Comparison of ENCODE assay signal across 1 fruit fly cellular context in the genomic region with DNA sequence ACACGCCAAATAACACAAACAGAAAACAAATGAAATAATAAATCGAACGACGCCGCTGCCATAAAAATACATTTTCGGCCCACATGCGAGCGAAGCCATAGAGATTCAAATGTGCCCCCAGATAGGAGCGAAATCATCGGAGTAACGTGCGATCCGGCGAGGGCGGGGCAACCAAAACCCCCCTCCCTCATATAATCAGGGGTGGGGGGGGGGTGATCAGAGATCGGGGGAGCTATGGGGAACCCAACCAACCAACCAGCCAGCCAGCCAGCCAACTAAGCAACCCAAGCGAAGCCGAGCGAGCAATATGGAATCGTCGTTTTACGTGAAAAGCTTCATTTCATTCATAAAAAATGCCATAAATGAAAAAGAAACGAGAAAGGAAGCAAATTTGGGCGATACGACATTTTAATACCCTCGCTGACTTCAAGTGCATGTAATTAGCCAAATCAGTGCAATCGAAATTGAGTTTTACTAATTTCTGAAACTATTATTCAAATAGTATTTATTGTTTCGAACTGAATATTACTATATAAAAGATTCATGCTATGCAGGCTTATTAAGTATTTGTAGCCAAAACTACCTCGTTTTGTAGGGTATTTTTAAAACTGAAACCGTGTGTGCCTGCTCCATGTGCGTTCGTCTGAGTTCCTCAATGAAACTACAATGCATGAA.
TF ChIP-seq lines count a peak whose summit lies in the region.

No protein-coding gene starts in this region.

TF ChIP-seq in whole organism, embryonic, 481 proteins besides CTCF, POLR2A, EP300 and RAD21 (continued from another document and continues in another):
- peak; percentile 41; the same call in 1 of the 2 replicates for TF ChIP-seq ttk (GFP tag; IDR thresholded peaks at IDR 0.05; lab: Robert Waterston, UW)
- TF ChIP-seq kay (GFP tag; optimal IDR thresholded peaks at IDR 0.05; lab: Kevin White, UChicago) = peak; percentile 27
- peak; percentile 40 for TF ChIP-seq CG12071 (GFP tag; optimal IDR thresholded peaks at IDR 0.05; lab: Kevin White, UChicago)
- peak; percentile 29 for TF ChIP-seq Six4 (GFP tag; optimal IDR thresholded peaks at IDR 0.05; lab: Kevin White, UChicago)
- peak; percentile 52 for TF ChIP-seq CG10267 (tag; optimal IDR thresholded peaks at IDR 0.05; lab: Kevin White, UChicago)
- 0 out of 2 replicates have a peak, but pooled peaks have one; percentile 33 for TF ChIP-seq CG5953 (GFP tag; IDR thresholded peaks at IDR 0.05; lab: Robert Waterston, UW)
- TF ChIP-seq CG17385 (GFP tag; optimal IDR thresholded peaks at IDR 0.05; lab: Kevin White, UChicago) = peak; percentile 45
- TF ChIP-seq cwo (GFP tag; optimal IDR thresholded peaks at IDR 0.05; lab: Kevin White, UChicago) = peak; percentile 48
- peak; percentile 10 for TF ChIP-seq dm (GFP tag; optimal IDR thresholded peaks at IDR 0.05; lab: Kevin White, UChicago)
- no peak for TF ChIP-seq CG4282 (GFP tag; optimal IDR thresholded peaks at IDR 0.05; lab: Kevin White, UChicago)
- peak; percentile 60 for TF ChIP-seq sisA (GFP tag; IDR thresholded peaks at IDR 0.05; lab: Robert Waterston, UW)
- TF ChIP-seq sima (GFP tag; optimal IDR thresholded peaks at IDR 0.05; lab: Kevin White, UChicago) = no peak
- peak; percentile 53 for TF ChIP-seq org-1 (GFP tag; optimal IDR thresholded peaks at IDR 0.05; lab: Kevin White, UChicago)
- TF ChIP-seq CG7987 (GFP tag; optimal IDR thresholded peaks at IDR 0.05; lab: Kevin White, UChicago) = no peak
- peak; percentile 73 for TF ChIP-seq CG2678 (tag; optimal IDR thresholded peaks at IDR 0.05; lab: Kevin White, UChicago)
- no peak for TF ChIP-seq Lim3 (GFP tag; IDR thresholded peaks at IDR 0.05; lab: Robert Waterston, UW)
- TF ChIP-seq pum (GFP tag; optimal IDR thresholded peaks at IDR 0.05; lab: Kevin White, UChicago) = peak; percentile 48
- peak; percentile 38 for TF ChIP-seq Drgx (GFP tag; IDR thresholded peaks at IDR 0.05; lab: Robert Waterston, UW)
- peak; percentile 46 for TF ChIP-seq mam (GFP tag; optimal IDR thresholded peaks at IDR 0.05; lab: Kevin White, UChicago)
- TF ChIP-seq CG10959 (GFP tag; IDR thresholded peaks at IDR 0.05; lab: Robert Waterston, UW) = no peak
- TF ChIP-seq peb (GFP tag; IDR thresholded peaks at IDR 0.05; lab: Robert Waterston, UW) = peak; percentile 46; the same call in 1 of the 2 replicates
- peak; percentile 73 for TF ChIP-seq CoRest (tag; optimal IDR thresholded peaks at IDR 0.05; lab: Kevin White, UChicago)
- no peak for TF ChIP-seq Trl (optimal IDR thresholded peaks at IDR 0.05; lab: Kevin White, UChicago)
- TF ChIP-seq Trl (GFP tag; optimal IDR thresholded peaks at IDR 0.05; lab: Kevin White, UChicago) = peak; percentile 8
- TF ChIP-seq ken (GFP tag; IDR thresholded peaks at IDR 0.05; lab: Robert Waterston, UW) = peak; percentile 67; the same call in 1 of the 3 replicates
- TF ChIP-seq grau (tag; optimal IDR thresholded peaks at IDR 0.05; lab: Kevin White, UChicago) = peak; percentile 69
- peak; percentile 70 for TF ChIP-seq CG6689 (GFP tag; IDR thresholded peaks at IDR 0.05; lab: Robert Waterston, UW)
- TF ChIP-seq slp2 (GFP tag; optimal IDR thresholded peaks at IDR 0.05; lab: Kevin White, UChicago) = peak; percentile 42
- TF ChIP-seq Bteb2 (GFP tag; optimal IDR thresholded peaks at IDR 0.05; lab: Kevin White, UChicago) = peak; percentile 13
- TF ChIP-seq Atf6 (GFP tag; IDR thresholded peaks at IDR 0.05; lab: Robert Waterston, UW) = 0 out of 2 replicates have a peak, but pooled peaks have one; percentile 25
- peak; percentile 18 for TF ChIP-seq Dek (tag; optimal IDR thresholded peaks at IDR 0.05; lab: Kevin White, UChicago)
- peak; percentile 38 for TF ChIP-seq CG4854 (GFP tag; optimal IDR thresholded peaks at IDR 0.05; lab: Kevin White, UChicago)
- peak; percentile 52; the same call in 2 of the 3 replicates for TF ChIP-seq CG11695 (GFP tag; IDR thresholded peaks at IDR 0.05; lab: Robert Waterston, UW)
- TF ChIP-seq Med (GFP tag; lab: Kevin White, UChicago) = peak; percentile 87
- TF ChIP-seq sd (tag; optimal IDR thresholded peaks at IDR 0.05; lab: Kevin White, UChicago) = peak; percentile 5
- peak; percentile 38; the same call in 1 of the 3 replicates for TF ChIP-seq B-H1 (GFP tag; IDR thresholded peaks at IDR 0.05; lab: Robert Waterston, UW)
- TF ChIP-seq ranshi (GFP tag; IDR thresholded peaks at IDR 0.05; lab: Robert Waterston, UW) = peak; percentile 40; the same call in 1 of the 2 replicates
- no peak for TF ChIP-seq CG11398 (GFP tag; optimal IDR thresholded peaks at IDR 0.05; lab: Kevin White, UChicago)
- no peak for TF ChIP-seq sc (optimal IDR thresholded peaks at IDR 0.05; lab: Kevin White, UChicago)
- peak; percentile 55 for TF ChIP-seq sc (GFP tag; optimal IDR thresholded peaks at IDR 0.05; lab: Kevin White, UChicago)
- no peak for TF ChIP-seq hth (optimal IDR thresholded peaks at IDR 0.05; lab: Kevin White, UChicago)
- TF ChIP-seq Mrtf (GFP tag; IDR thresholded peaks at IDR 0.05; lab: Robert Waterston, UW) = 0 out of 3 replicates have a peak, but pooled peaks have one; percentile 25
- peak; percentile 18 for TF ChIP-seq crc (GFP tag; optimal IDR thresholded peaks at IDR 0.05; lab: Kevin White, UChicago)
- peak; percentile 12 for TF ChIP-seq Dip3 (GFP tag; optimal IDR thresholded peaks at IDR 0.05; lab: Kevin White, UChicago)
- peak; percentile 26 for TF ChIP-seq cato (GFP tag; optimal IDR thresholded peaks at IDR 0.05; lab: Kevin White, UChicago; ENCODE audit: borderline replicate concordance)
- peak; percentile 68 for TF ChIP-seq CG3281 (GFP tag; optimal IDR thresholded peaks at IDR 0.05; lab: Kevin White, UChicago)
- TF ChIP-seq caup (GFP tag; optimal IDR thresholded peaks at IDR 0.05; lab: Kevin White, UChicago; ENCODE audit: severe bottlenecking) = peak; percentile 28
- peak; percentile 53; the same call in 1 of the 2 replicates for TF ChIP-seq slbo (GFP tag; IDR thresholded peaks at IDR 0.05; lab: Robert Waterston, UW)
- peak; percentile 74 for TF ChIP-seq ATbp (GFP tag; optimal IDR thresholded peaks at IDR 0.05; lab: Kevin White, UChicago)
- TF ChIP-seq TFAM (GFP tag; optimal IDR thresholded peaks at IDR 0.05; lab: Kevin White, UChicago) = no peak
- 0 out of 2 replicates have a peak, but pooled peaks have one; percentile 44 for TF ChIP-seq Awh (GFP tag; IDR thresholded peaks at IDR 0.05; lab: Robert Waterston, UW)
- TF ChIP-seq ash1 (GFP tag; optimal IDR thresholded peaks at IDR 0.05; lab: Kevin White, UChicago) = no peak
- TF ChIP-seq HLH4C (GFP tag; IDR thresholded peaks at IDR 0.05; lab: Robert Waterston, UW; ENCODE audit: partially characterized antibody) = 0 out of 3 replicates have a peak, but pooled peaks have one; percentile 12
- TF ChIP-seq CG31388 (GFP tag; optimal IDR thresholded peaks at IDR 0.05; lab: Kevin White, UChicago) = peak; percentile 20
- peak; percentile 53 for TF ChIP-seq wor (GFP tag; IDR thresholded peaks at IDR 0.05; lab: Robert Waterston, UW)
- TF ChIP-seq CG3847 (GFP tag; IDR thresholded peaks at IDR 0.05; lab: Robert Waterston, UW) = 0 out of 2 replicates have a peak, but pooled peaks have one; percentile 29
- TF ChIP-seq CG30431 (GFP tag; optimal IDR thresholded peaks at IDR 0.05; lab: Kevin White, UChicago) = peak; percentile 44
- peak; percentile 21 for TF ChIP-seq CG1647 (GFP tag; optimal IDR thresholded peaks at IDR 0.05; lab: Kevin White, UChicago)
- TF ChIP-seq Vsx1 (GFP tag; optimal IDR thresholded peaks at IDR 0.05; lab: Kevin White, UChicago) = peak; percentile 78
- peak; percentile 82 for TF ChIP-seq CG17361 (GFP tag; IDR thresholded peaks at IDR 0.05; lab: Robert Waterston, UW)
- no peak for TF ChIP-seq eve (GFP tag; optimal IDR thresholded peaks at IDR 0.05; lab: Kevin White, UChicago)
- peak; percentile 74 for TF ChIP-seq dysf (GFP tag; IDR thresholded peaks at IDR 0.05; lab: Robert Waterston, UW)
- TF ChIP-seq CG7839 (tag; optimal IDR thresholded peaks at IDR 0.05; lab: Kevin White, UChicago) = peak; percentile 76
- peak; percentile 27 for TF ChIP-seq CG18764 (GFP tag; optimal IDR thresholded peaks at IDR 0.05; lab: Kevin White, UChicago)
- peak; percentile 11 for TF ChIP-seq HmgZ (tag; optimal IDR thresholded peaks at IDR 0.05; lab: Kevin White, UChicago)
- TF ChIP-seq CG33557 (GFP tag; optimal IDR thresholded peaks at IDR 0.05; lab: Kevin White, UChicago) = no peak
- no peak for TF ChIP-seq dimm (GFP tag; IDR thresholded peaks at IDR 0.05; lab: Robert Waterston, UW)
- peak; percentile 27 for TF ChIP-seq pnt (GFP tag; optimal IDR thresholded peaks at IDR 0.05; lab: Kevin White, UChicago)
- no peak for TF ChIP-seq CG13296 (GFP tag; optimal IDR thresholded peaks at IDR 0.05; lab: Kevin White, UChicago)
- TF ChIP-seq oc (tag; optimal IDR thresholded peaks at IDR 0.05; lab: Kevin White, UChicago) = peak; percentile 22
- TF ChIP-seq Ada2b (GFP tag; IDR thresholded peaks at IDR 0.05; lab: Robert Waterston, UW) = peak; percentile 36; the same call in 1 of the 2 replicates
- TF ChIP-seq zf30C (GFP tag; optimal IDR thresholded peaks at IDR 0.05; lab: Kevin White, UChicago) = no peak
- TF ChIP-seq tll (GFP tag; optimal IDR thresholded peaks at IDR 0.05; lab: Kevin White, UChicago) = no peak
- TF ChIP-seq ci (GFP tag; IDR thresholded peaks at IDR 0.05; lab: Robert Waterston, UW) = peak; percentile 70; the same call in 2 of the 3 replicates
- peak; percentile 61 for TF ChIP-seq CG9437 (GFP tag; optimal IDR thresholded peaks at IDR 0.05; lab: Kevin White, UChicago)
- no peak for TF ChIP-seq prd (optimal IDR thresholded peaks at IDR 0.05; lab: Kevin White, UChicago)
- peak; percentile 71; the same call in 2 of the 3 replicates for TF ChIP-seq prd (GFP tag; IDR thresholded peaks at IDR 0.05; lab: Robert Waterston, UW)
- no peak for TF ChIP-seq pfk (GFP tag; optimal IDR thresholded peaks at IDR 0.05; lab: Kevin White, UChicago)
- peak; percentile 74 for TF ChIP-seq Xrp1 (GFP tag; IDR thresholded peaks at IDR 0.05; lab: Robert Waterston, UW)
- TF ChIP-seq Optix (GFP tag; IDR thresholded peaks at IDR 0.05; lab: Robert Waterston, UW) = peak; percentile 52; the same call in 2 of the 3 replicates
- TF ChIP-seq Jarid2 (GFP tag; optimal IDR thresholded peaks at IDR 0.05; lab: Kevin White, UChicago) = no peak
- peak; percentile 70 for TF ChIP-seq lilli (GFP tag; optimal IDR thresholded peaks at IDR 0.05; lab: Kevin White, UChicago)
- TF ChIP-seq CG32532 (GFP tag; IDR thresholded peaks at IDR 0.05; lab: Robert Waterston, UW) = peak; percentile 55; the same call in 1 of the 2 replicates
- no peak for TF ChIP-seq bowl (GFP tag; IDR thresholded peaks at IDR 0.05; lab: Robert Waterston, UW)
- peak; percentile 25 for TF ChIP-seq CG10654 (GFP tag; optimal IDR thresholded peaks at IDR 0.05; lab: Kevin White, UChicago)
- peak; percentile 32 for TF ChIP-seq gcm (GFP tag; optimal IDR thresholded peaks at IDR 0.05; lab: Kevin White, UChicago)
- 0 out of 3 replicates have a peak, but pooled peaks have one; percentile 36 for TF ChIP-seq CG2199 (GFP tag; IDR thresholded peaks at IDR 0.05; lab: Robert Waterston, UW)
- TF ChIP-seq HmgD (GFP tag; optimal IDR thresholded peaks at IDR 0.05; lab: Kevin White, UChicago) = no peak
- TF ChIP-seq Hr51 (GFP tag; optimal IDR thresholded peaks at IDR 0.05; lab: Kevin White, UChicago) = peak in 1 of 2 experiments; percentile 78
- peak; percentile 86 for TF ChIP-seq Ets65A (GFP tag; lab: Kevin White, UChicago)
- peak; percentile 35; the same call in 1 of the 2 replicates for TF ChIP-seq E2f2 (GFP tag; IDR thresholded peaks at IDR 0.05; lab: Robert Waterston, UW)
- peak; percentile 65 for TF ChIP-seq CG32772 (GFP tag; IDR thresholded peaks at IDR 0.05; lab: Robert Waterston, UW)
- peak; percentile 13 for TF ChIP-seq kni (GFP tag; optimal IDR thresholded peaks at IDR 0.05; lab: Kevin White, UChicago)
- peak; percentile 74 for TF ChIP-seq CG18262 (tag; optimal IDR thresholded peaks at IDR 0.05; lab: Kevin White, UChicago)
- TF ChIP-seq corto (GFP tag; optimal IDR thresholded peaks at IDR 0.05; lab: Kevin White, UChicago) = no peak
- TF ChIP-seq Mes4 (GFP tag; optimal IDR thresholded peaks at IDR 0.05; lab: Kevin White, UChicago) = peak; percentile 45
- TF ChIP-seq CG2712 (tag; optimal IDR thresholded peaks at IDR 0.05; lab: Kevin White, UChicago) = peak; percentile 75
- peak; percentile 58 for TF ChIP-seq tin (GFP tag; optimal IDR thresholded peaks at IDR 0.05; lab: Kevin White, UChicago)
- peak; percentile 73 for TF ChIP-seq CG5180 (GFP tag; optimal IDR thresholded peaks at IDR 0.05; lab: Kevin White, UChicago)
- no peak for TF ChIP-seq lov (optimal IDR thresholded peaks at IDR 0.05; lab: Kevin White, UChicago)
- no peak for TF ChIP-seq lov (GFP tag; IDR thresholded peaks at IDR 0.05; lab: Robert Waterston, UW)
- TF ChIP-seq dpn (GFP tag; optimal IDR thresholded peaks at IDR 0.05; lab: Kevin White, UChicago) = peak; percentile 51 to 63
- TF ChIP-seq phol (tag; optimal IDR thresholded peaks at IDR 0.05; lab: Kevin White, UChicago) = peak; percentile 75
- peak; percentile 77 for TF ChIP-seq lab (GFP tag; optimal IDR thresholded peaks at IDR 0.05; lab: Kevin White, UChicago)
- TF ChIP-seq lola (GFP tag; optimal IDR thresholded peaks at IDR 0.05; lab: Kevin White, UChicago) = peak in 1 of 3 experiments; percentile 45
- TF ChIP-seq Atf-2 (GFP tag; optimal IDR thresholded peaks at IDR 0.05; lab: Kevin White, UChicago) = no peak
- TF ChIP-seq crol (GFP tag; IDR thresholded peaks at IDR 0.05; lab: Robert Waterston, UW) = peak; percentile 95
- TF ChIP-seq Nf-YA (GFP tag; IDR thresholded peaks at IDR 0.05; lab: Robert Waterston, UW) = peak; percentile 32; the same call in 1 of the 2 replicates
- TF ChIP-seq CG6813 (GFP tag; optimal IDR thresholded peaks at IDR 0.05; lab: Kevin White, UChicago) = peak; percentile 39
- TF ChIP-seq CG15011 (GFP tag; optimal IDR thresholded peaks at IDR 0.05; lab: Kevin White, UChicago) = peak; percentile 39
- TF ChIP-seq CG13894 (tag; optimal IDR thresholded peaks at IDR 0.05; lab: Kevin White, UChicago) = peak; percentile 81
- peak; percentile 40 for TF ChIP-seq Aef1 (GFP tag; IDR thresholded peaks at IDR 0.05; lab: Robert Waterston, UW)
- peak; percentile 46 for TF ChIP-seq CG14710 (tag; optimal IDR thresholded peaks at IDR 0.05; lab: Kevin White, UChicago)
- no peak for TF ChIP-seq pho (GFP tag; optimal IDR thresholded peaks at IDR 0.05; lab: Kevin White, UChicago)
- peak; percentile 46 for TF ChIP-seq CG6254 (GFP tag; optimal IDR thresholded peaks at IDR 0.05; lab: Kevin White, UChicago)
- no peak for TF ChIP-seq hbn (GFP tag; IDR thresholded peaks at IDR 0.05; lab: Robert Waterston, UW; ENCODE audit: partially characterized antibody)
- peak in 1 of 2 experiments; percentile 69 for TF ChIP-seq Eip74EF (GFP tag; optimal IDR thresholded peaks at IDR 0.05; lab: Kevin White, UChicago)
- TF ChIP-seq danr (GFP tag; IDR thresholded peaks at IDR 0.05; lab: Robert Waterston, UW) = 0 out of 2 replicates have a peak, but pooled peaks have one; percentile 32
- peak; percentile 9 for TF ChIP-seq tx (GFP tag; optimal IDR thresholded peaks at IDR 0.05; lab: Kevin White, UChicago)
- no peak for TF ChIP-seq Gsc (GFP tag; IDR thresholded peaks at IDR 0.05; lab: Robert Waterston, UW)
